Worm (Caenorhabditis elegans): ENCODE measurements around the gene T15B7.1.

- no peak for TF ChIP-seq ztf-11 (tag; optimal IDR thresholded peaks at IDR 0.05)
- TF ChIP-seq unc-62 (GFP tag; optimal IDR thresholded peaks at IDR 0.05) = no peak
- TF ChIP-seq mab-5 (tag; optimal IDR thresholded peaks at IDR 0.05) = no peak
- TF ChIP-seq sptf-1 (tag; optimal IDR thresholded peaks at IDR 0.05) = peak; percentile 49
- peak; percentile 57 for TF ChIP-seq ces-1 (GFP tag; optimal IDR thresholded peaks at IDR 0.05)
- TF ChIP-seq nhr-237 (tag; optimal IDR thresholded peaks at IDR 0.05) = no peak
- no peak for TF ChIP-seq snpc-4 (tag; optimal IDR thresholded peaks at IDR 0.05)
Observed at ce11 chrV:6880623-6881022, 38.1 kb downstream of the T15B7.1 start.

Data from whole organism, mixed stage, embryonic.